Worm (Caenorhabditis elegans) whole organism, L4/young adult: ENCODE measurements around the gene F28G4.2.

ENCODE experiments used
- W03F9.2 ChIP-seq: fragments of 150-350 bp; optimal IDR thresholded peaks from 2 replicates; lab custom pipeline; 2014; ENCODE audit warnings: missing biosample characterization, missing genetic modification characterization
- dao-5 ChIP-seq: sonication (generic microtip); optimal IDR thresholded peaks from 2 replicates; lab custom pipeline; 2016; ENCODE audit warnings: missing genotype, missing genetic modification characterization, moderate library complexity, missing compliant biosample characterization
- him-1 ChIP-seq: sonication (generic microtip); optimal IDR thresholded peaks from 2 replicates; lab custom pipeline; 2016; ENCODE audit warnings: missing genotype, missing genetic modification reagents, missing genetic modification characterization, missing compliant biosample characterization

The F28G4.2 gene

DNA sequence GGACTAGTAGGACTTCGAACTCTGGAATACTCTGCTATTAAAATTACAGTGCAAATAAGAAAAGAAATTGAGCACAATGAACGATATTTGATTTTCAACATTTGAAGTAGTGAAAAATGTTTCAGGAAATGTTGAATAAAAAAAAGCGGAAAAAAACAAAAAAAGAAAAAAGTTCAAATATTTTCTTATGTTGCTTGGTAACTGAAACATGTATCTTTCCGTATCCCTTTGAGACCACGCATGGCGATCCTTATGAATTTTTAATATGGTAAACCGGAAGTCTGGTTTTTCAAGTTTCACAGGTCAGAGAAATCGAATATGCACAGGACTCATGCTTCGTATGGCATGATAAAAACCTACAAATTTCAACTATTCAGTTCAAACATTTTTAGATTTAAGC lies 5.5 kb upstream of the F28G4.2 start, which contains the start of gene F28G4.3:
Gene F28G4.3 (minus strand): TSS at position 101 of the 400 bp plus-strand sequence.
- no peak for TF ChIP-seq dao-5 (tag; lab: Kevin White, UChicago)

DNA sequence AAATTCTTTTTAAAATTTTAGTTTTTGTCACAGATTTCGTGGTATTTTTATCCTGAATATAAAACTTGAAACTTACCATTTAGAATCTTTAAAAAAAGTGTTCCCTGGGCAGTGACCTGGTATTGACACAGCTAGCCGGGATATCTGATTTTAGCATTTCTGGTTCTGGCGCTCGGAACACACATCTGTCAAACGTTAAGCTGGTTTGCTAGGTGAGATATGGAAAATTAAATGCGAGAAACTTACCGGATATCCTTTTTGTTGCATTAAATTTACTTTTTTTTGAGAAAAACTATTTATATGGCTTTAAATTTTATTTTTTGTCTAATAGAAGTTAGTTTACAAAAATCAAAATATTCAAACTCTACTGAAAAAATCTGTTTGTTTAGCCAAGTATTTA lies 3.7 kb upstream of the F28G4.2 start, which contains the start of gene F28G4.4:
Gene F28G4.4 (minus strand): TSS at position 101 of the 400 bp plus-strand sequence.
- no peak for TF ChIP-seq dao-5 (tag; lab: Kevin White, UChicago)
- no peak for TF ChIP-seq him-1 (tag; lab: Kevin White, UChicago)
- no peak for TF ChIP-seq W03F9.2 (tag; lab: Kevin White, UChicago)

DNA sequence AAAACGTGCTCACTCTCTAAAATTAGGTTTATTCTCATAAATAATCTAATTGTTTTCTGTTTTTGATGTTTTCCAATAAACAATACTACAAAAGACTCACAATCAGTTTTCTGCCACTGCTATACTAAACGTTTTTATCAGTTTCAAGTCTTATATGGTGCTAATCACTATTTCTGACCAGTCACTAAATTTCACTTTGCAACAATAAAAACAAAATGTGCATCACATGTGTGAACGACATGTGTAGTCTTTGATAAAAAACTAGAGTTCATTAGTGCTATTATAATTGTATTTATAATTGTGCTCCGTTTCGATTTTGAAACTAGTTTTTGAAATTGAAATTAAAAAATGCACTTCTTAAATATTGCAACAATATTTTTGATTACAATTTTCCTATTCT lies 4.2 kb downstream of the F28G4.2 start, which contains the start of gene cyp-37B1:
Gene cyp-37B1 (plus strand): TSS at position 199 of the 400 bp plus-strand sequence.
- TF ChIP-seq him-1 (tag; lab: Kevin White, UChicago) (no peak), dao-5 (tag; lab: Kevin White, UChicago) (no peak), W03F9.2 (tag; lab: Kevin White, UChicago) (no peak)

- TF ChIP-seq him-1 (tag; lab: Kevin White, UChicago) (no peak), W03F9.2 (tag; lab: Kevin White, UChicago) (no peak), dao-5 (tag; lab: Kevin White, UChicago) (no peak)
Measured at ce11 chrV:16275347-16275746, 6.8 kb downstream of the F28G4.2 start, which contains the start of gene pacl-1. TSS of gene pacl-1 (minus strand) at chrV:16275447.

ce11 chrV:16271121-16271520 lies 11.0 kb downstream of the F28G4.2 start, which contains the start of gene T13F3.6:
TSS of gene T13F3.6 (minus strand) at chrV:16271221.
- TF ChIP-seq dao-5 (tag; lab: Kevin White, UChicago) (no peak), W03F9.2 (tag; lab: Kevin White, UChicago) (no peak), him-1 (tag; lab: Kevin White, UChicago) (no peak)

ce11 chrV:16269556-16269955 lies 12.6 kb downstream of the F28G4.2 start, which contains the start of the genes fbxa-2 and T13F3.8:
TSS of gene fbxa-2 (minus strand) at chrV:16269656.
TSS of gene T13F3.8 (plus strand) at chrV:16269800.
- no peak for TF ChIP-seq dao-5 (tag; lab: Kevin White, UChicago)
- no peak for TF ChIP-seq W03F9.2 (tag; lab: Kevin White, UChicago)
- TF ChIP-seq him-1 (tag; lab: Kevin White, UChicago): no peak

- TF ChIP-seq dao-5 (tag; lab: Kevin White, UChicago) (no peak), W03F9.2 (tag; lab: Kevin White, UChicago) (no peak), him-1 (tag; lab: Kevin White, UChicago) (no peak)
Measured at ce11 chrV:16266514-16266913, 15.6 kb downstream of the F28G4.2 start, which contains the start of gene T13F3.4. TSS of gene T13F3.4 (minus strand) at chrV:16266614.

DNA sequence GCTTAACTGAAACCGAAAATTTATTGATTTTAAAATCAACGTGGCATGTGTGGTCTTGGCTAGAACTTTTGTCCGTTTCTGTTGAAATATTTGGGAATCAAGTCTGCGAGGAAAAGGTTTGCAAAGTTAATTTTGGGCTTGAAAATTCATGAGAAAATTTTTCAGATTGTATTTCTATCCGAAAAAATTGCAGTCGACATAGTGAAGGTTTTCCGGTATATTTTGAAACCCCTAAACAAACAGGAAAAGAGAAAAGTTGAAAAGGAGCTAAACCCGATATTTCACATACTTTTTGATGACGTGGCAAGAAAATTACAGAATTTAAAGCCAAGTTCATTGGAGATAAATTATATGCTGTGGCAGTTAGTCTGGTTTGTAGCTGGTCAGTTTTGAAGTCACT lies 22.4 kb downstream of the F28G4.2 start, which contains the start of gene nhr-127:
Gene nhr-127 (plus strand): TSS at position 301 of the 400 bp plus-strand sequence.
- no peak for TF ChIP-seq W03F9.2 (tag; lab: Kevin White, UChicago)
- TF ChIP-seq dao-5 (tag; lab: Kevin White, UChicago): no peak
- no peak for TF ChIP-seq him-1 (tag; lab: Kevin White, UChicago)

DNA sequence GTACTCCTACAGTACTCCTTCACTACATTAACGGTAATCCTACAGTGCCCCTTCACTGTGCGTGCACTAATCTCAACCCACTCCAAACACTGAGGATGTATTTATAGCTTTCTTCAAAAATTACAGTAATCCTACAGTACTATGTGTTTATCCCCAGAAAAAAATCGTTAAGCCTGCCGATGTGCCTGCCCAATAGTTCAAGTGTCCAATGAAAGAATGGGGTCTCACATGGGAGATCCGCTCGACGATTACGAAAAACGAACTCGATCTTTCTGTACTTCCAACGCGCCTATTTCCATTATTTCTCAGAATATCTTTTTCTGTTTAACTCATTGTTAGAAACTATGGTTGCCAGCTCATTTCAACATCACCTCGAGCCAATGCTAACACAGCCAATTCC lies 24.0 kb downstream of the F28G4.2 start, which contains the start of gene nhr-218:
Gene nhr-218 (plus strand): TSS at position 301 of the 400 bp plus-strand sequence.
- TF ChIP-seq W03F9.2 (tag; lab: Kevin White, UChicago) (no peak), dao-5 (tag; lab: Kevin White, UChicago) (no peak), him-1 (tag; lab: Kevin White, UChicago) (no peak)

DNA sequence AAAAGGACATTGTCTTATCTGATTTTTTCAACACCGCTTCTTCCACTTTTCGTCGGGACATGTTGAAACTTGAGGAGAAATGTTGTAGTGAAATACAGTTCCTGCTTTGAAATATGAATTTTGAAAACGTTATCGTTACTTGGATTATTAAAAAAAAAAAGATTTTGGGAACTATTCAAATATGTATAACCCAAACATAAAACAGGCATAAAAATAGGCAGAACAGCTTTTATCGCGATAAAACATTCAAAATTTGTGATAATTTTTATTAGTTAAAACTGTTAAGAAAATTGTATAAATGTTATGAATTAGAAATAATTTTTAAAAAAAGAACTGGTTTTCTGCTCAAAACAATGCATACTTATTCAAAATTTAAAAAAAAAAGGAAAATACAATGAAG lies 25.7 kb downstream of the F28G4.2 start, which contains the start of gene bgnt-1.3:
Gene bgnt-1.3 (minus strand): TSS at position 101 of the 400 bp plus-strand sequence.
- TF ChIP-seq him-1 (tag; lab: Kevin White, UChicago) (no peak), W03F9.2 (tag; lab: Kevin White, UChicago) (no peak), dao-5 (tag; lab: Kevin White, UChicago) (no peak)

ce11 chrV:16253687-16254086 lies 28.4 kb downstream of the F28G4.2 start, which contains the start of gene gcy-20:
TSS of gene gcy-20 (minus strand) at chrV:16253787.
- TF ChIP-seq W03F9.2 (tag; lab: Kevin White, UChicago) (no peak), him-1 (tag; lab: Kevin White, UChicago) (no peak), dao-5 (tag; lab: Kevin White, UChicago) (no peak)

- TF ChIP-seq W03F9.2 (tag; lab: Kevin White, UChicago) (no peak), him-1 (tag; lab: Kevin White, UChicago) (no peak), dao-5 (tag; lab: Kevin White, UChicago) (no peak)
Measured at ce11 chrV:16249105-16249504, 33.0 kb downstream of the F28G4.2 start.

- no peak for TF ChIP-seq W03F9.2 (tag; lab: Kevin White, UChicago)
- TF ChIP-seq dao-5 (tag; lab: Kevin White, UChicago): no peak
- TF ChIP-seq him-1 (tag; lab: Kevin White, UChicago): no peak
Measured at ce11 chrV:16246579-16246978, 35.5 kb downstream of the F28G4.2 start, which contains the start of gene srh-95. TSS of gene srh-95 (plus strand) at chrV:16246879.

DNA sequence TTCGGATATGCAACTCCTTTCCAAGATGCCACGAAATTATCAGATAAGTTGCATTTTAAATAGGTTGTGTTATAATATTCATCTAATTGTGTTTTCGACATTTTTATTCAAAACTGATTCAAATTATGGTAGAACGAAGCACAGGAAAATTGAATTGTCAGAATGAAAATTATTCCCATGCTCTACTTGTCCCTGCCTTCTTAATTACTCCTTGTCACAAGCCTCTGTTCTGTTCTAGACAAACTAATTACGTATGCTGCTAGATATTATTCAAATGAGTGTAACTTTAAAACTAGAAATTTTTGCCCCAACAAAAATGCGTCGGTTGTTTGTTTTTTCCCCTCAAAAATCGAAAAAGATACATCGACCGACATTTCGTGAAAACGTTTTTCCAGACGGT lies 38.0 kb downstream of the F28G4.2 start, which contains the start of gene srh-104:
Gene srh-104 (minus strand): TSS at position 101 of the 400 bp plus-strand sequence.
- TF ChIP-seq W03F9.2 (tag; lab: Kevin White, UChicago): no peak
- TF ChIP-seq dao-5 (tag; lab: Kevin White, UChicago): no peak
- TF ChIP-seq him-1 (tag; lab: Kevin White, UChicago): no peak
